Fruit fly (Drosophila melanogaster) whole organism, adult: Measurements from ENCODE around the gene Hsp67Bc.
A peak's percentile ranks its signal among the peaks of the same experiment; 100 is the strongest.

Source experiments
- CG11617 ChIP-seq: fragments of 200-800 bp; sonication (Bioruptor generic); optimal IDR thresholded peaks from 2 replicates; lab custom pipeline; 2017; ENCODE audit warnings: mild to moderate bottlenecking, missing biosample characterization, missing genetic modification reagents, missing genetic modification characterization
- CG12768 ChIP-seq: fragments of 200-800 bp; sonication (Bioruptor generic); optimal IDR thresholded peaks from 2 replicates; lab custom pipeline; 2017; ENCODE audit warnings: missing biosample characterization, missing genetic modification characterization, mild to moderate bottlenecking, moderate library complexity, missing genetic modification reagents
- CG14711 ChIP-seq: fragments of 200-800 bp; sonication (Bioruptor generic); optimal IDR thresholded peaks from 2 replicates; lab custom pipeline; 2018; ENCODE audit warnings: missing biosample characterization, mild to moderate bottlenecking, missing genetic modification characterization, moderate library complexity
- CG1620 ChIP-seq: fragments of 200-800 bp; sonication (Bioruptor generic); optimal IDR thresholded peaks from 2 replicates; lab custom pipeline; 2016; ENCODE audit warnings: missing biosample characterization, missing genetic modification characterization
- CG33017 ChIP-seq: fragments of 200-800 bp; sonication (Bioruptor generic); optimal IDR thresholded peaks from 2 replicates; lab custom pipeline; 2018; ENCODE audit warnings: missing biosample characterization, mild to moderate bottlenecking, missing genetic modification characterization, moderate library complexity
- CG5204 ChIP-seq: fragments of 200-800 bp; sonication (Bioruptor generic); optimal IDR thresholded peaks from 2 replicates; lab custom pipeline; 2016; ENCODE audit warnings: missing biosample characterization, missing genetic modification characterization
- CG7045 ChIP-seq: fragments of 200-800 bp; sonication (Bioruptor generic); optimal IDR thresholded peaks from 2 replicates; lab custom pipeline; 2017; ENCODE audit warnings: missing biosample characterization, mild to moderate bottlenecking, missing genetic modification characterization
- CG7101 ChIP-seq: fragments of 200-800 bp; sonication (Bioruptor generic); optimal IDR thresholded peaks from 2 replicates; lab custom pipeline; 2018; ENCODE audit warnings: missing biosample characterization, mild to moderate bottlenecking, missing genetic modification characterization, moderate library complexity
- Clk ChIP-seq: fragments of 200-800 bp; sonication (Bioruptor generic); optimal IDR thresholded peaks from 2 replicates; lab custom pipeline; 2017; ENCODE audit warnings: missing biosample characterization, missing genetic modification characterization
- Crg-1 ChIP-seq: fragments of 200-800 bp; sonication (Bioruptor generic); optimal IDR thresholded peaks from 2 replicates; lab custom pipeline; 2016; ENCODE audit warnings: missing biosample characterization, missing genetic modification characterization
- Hr96 ChIP-seq: fragments of 200-800 bp; sonication (Bioruptor generic); optimal IDR thresholded peaks from 2 replicates; lab custom pipeline; 2016; ENCODE audit warnings: missing biosample characterization, missing genetic modification characterization
- Mnt ChIP-seq: fragments of 200-800 bp; sonication (Bioruptor generic); optimal IDR thresholded peaks from 2 replicates; lab custom pipeline; 2016; ENCODE audit warnings: missing biosample characterization, mild to moderate bottlenecking, missing genetic modification characterization
- bab1 ChIP-seq: fragments of 200-800 bp; sonication (Bioruptor generic); optimal IDR thresholded peaks from 3 replicates; lab custom pipeline; 2019; ENCODE audit warnings: missing biosample characterization, mild to moderate bottlenecking, missing genetic modification characterization, moderate library complexity
- cic ChIP-seq: fragments of 200-800 bp; sonication (Bioruptor generic); optimal IDR thresholded peaks from 2 replicates; lab custom pipeline; 2017; ENCODE audit warnings: missing biosample characterization, mild to moderate bottlenecking, missing genetic modification characterization, moderate library complexity
- cnc ChIP-seq, 2 experiments: fragments of >200 bp; optimal IDR thresholded peaks; 2 replicates each; lab custom pipeline; 2017
- kay ChIP-seq: fragments of 200-800 bp; sonication (Bioruptor generic); peaks from one replicate; lab custom pipeline; 2016; ENCODE audit warnings: missing biosample characterization, missing genetic modification characterization, borderline replicate concordance
- ovo ChIP-seq: fragments of 200-800 bp; sonication (Bioruptor generic); optimal IDR thresholded peaks from 2 replicates; lab custom pipeline; 2016; ENCODE audit warnings: missing biosample characterization, missing genetic modification characterization
- pad ChIP-seq: fragments of 200-800 bp; sonication (Bioruptor generic); optimal IDR thresholded peaks from 3 replicates; lab custom pipeline; 2017; ENCODE audit warnings: missing biosample characterization, missing genetic modification characterization, mild to moderate bottlenecking, moderate library complexity, missing genetic modification reagents
- tj ChIP-seq: fragments of 200-800 bp; sonication (Bioruptor generic); optimal IDR thresholded peaks from 3 replicates; lab custom pipeline; 2017; ENCODE audit warnings: missing biosample characterization, mild to moderate bottlenecking, missing genetic modification characterization, moderate library complexity
- toe ChIP-seq: fragments of 200-800 bp; sonication (Bioruptor generic); optimal IDR thresholded peaks from 2 replicates; lab custom pipeline; 2016; ENCODE audit warnings: missing biosample characterization, missing genetic modification characterization

The Hsp67Bc gene

dm6 chr3L:9398435-9398981, 26.2 kb upstream of the Hsp67Bc start:
- TF ChIP-seq CG7045 (GFP tag; lab: Kevin White, UChicago) = peak; percentile 45
- TF ChIP-seq CG1620 (GFP tag; lab: Kevin White, UChicago) = no peak
- TF ChIP-seq pad (GFP tag; lab: Kevin White, UChicago) = no peak
- TF ChIP-seq Clk = no peak
- TF ChIP-seq Hr96 (GFP tag; lab: Kevin White, UChicago) = no peak
- TF ChIP-seq CG12768 (GFP tag; lab: Kevin White, UChicago) = no peak
- no peak for TF ChIP-seq CG5204 (GFP tag; lab: Kevin White, UChicago)
- TF ChIP-seq CG33017 (tag; lab: Kevin White, UChicago) = no peak

- no peak for TF ChIP-seq pad (GFP tag; lab: Kevin White, UChicago)
- TF ChIP-seq toe (GFP tag; lab: Kevin White, UChicago) = no peak
- TF ChIP-seq kay (GFP tag; lab: Kevin White, UChicago) = no peak
- TF ChIP-seq cic (GFP tag; lab: Kevin White, UChicago) = no peak
- no peak for TF ChIP-seq bab1 (GFP tag; lab: Kevin White, UChicago)
- TF ChIP-seq Crg-1 (GFP tag; lab: Kevin White, UChicago) = no peak
- no peak for TF ChIP-seq cnc (optimal IDR thresholded peaks at IDR 0.05; lab: Kevin White, UChicago)
- TF ChIP-seq CG7045 (GFP tag; lab: Kevin White, UChicago) = no peak
- no peak for TF ChIP-seq CG11617 (GFP tag; lab: Kevin White, UChicago)
- no peak for TF ChIP-seq Clk
- TF ChIP-seq CG33017 (tag; lab: Kevin White, UChicago) = no peak
- no peak for TF ChIP-seq ovo (GFP tag; lab: Kevin White, UChicago)
- TF ChIP-seq CG7101 (tag; lab: Kevin White, UChicago) = no peak
- TF ChIP-seq Hr96 (GFP tag; lab: Kevin White, UChicago) = no peak
- TF ChIP-seq tj (GFP tag; lab: Kevin White, UChicago) = no peak
- no peak for TF ChIP-seq CG14711 (tag; lab: Kevin White, UChicago)
- TF ChIP-seq CG12768 (GFP tag; lab: Kevin White, UChicago) = no peak
- TF ChIP-seq Mnt (GFP tag; lab: Kevin White, UChicago) = no peak
Measured at dm6 chr3L:9398028-9398427, 25.7 kb upstream of the Hsp67Bc start.

DNA sequence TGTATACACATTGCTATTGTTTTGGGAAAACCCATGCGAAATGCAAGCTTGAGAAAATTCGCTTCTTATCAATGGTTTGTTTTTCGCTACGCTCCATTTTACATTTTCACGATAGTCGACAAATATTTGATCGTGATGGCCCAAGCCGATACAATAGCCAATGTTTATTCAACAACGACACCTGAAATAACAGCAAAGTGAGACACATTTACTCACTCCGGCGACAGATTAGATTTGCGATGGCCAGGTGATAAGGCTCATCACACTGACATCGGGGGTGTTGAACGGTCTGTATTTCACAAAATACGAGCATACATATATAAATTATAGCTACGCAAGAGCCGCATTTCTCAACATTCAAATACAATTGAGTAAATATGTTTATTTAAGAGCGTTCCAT, 24.9 kb upstream of the Hsp67Bc start:
- TF ChIP-seq CG11617 (GFP tag; lab: Kevin White, UChicago) (peak; percentile 72), CG12768 (GFP tag; lab: Kevin White, UChicago) (peak; percentile 94), Hr96 (GFP tag; lab: Kevin White, UChicago) (no peak), Crg-1 (GFP tag; lab: Kevin White, UChicago) (peak; percentile 86), CG7045 (GFP tag; lab: Kevin White, UChicago) (peak; percentile 92), kay (GFP tag; lab: Kevin White, UChicago) (peak; percentile 92), ovo (GFP tag; lab: Kevin White, UChicago) (peak; percentile 93), bab1 (GFP tag; lab: Kevin White, UChicago) (peak; percentile 57), CG1620 (GFP tag; lab: Kevin White, UChicago) (peak; percentile 69), Mnt (GFP tag; lab: Kevin White, UChicago) (peak; percentile 77), CG14711 (tag; lab: Kevin White, UChicago) (peak; percentile 68), tj (GFP tag; lab: Kevin White, UChicago) (no peak), toe (GFP tag; lab: Kevin White, UChicago) (peak; percentile 36), CG33017 (tag; lab: Kevin White, UChicago) (peak; percentile 76), CG7101 (tag; lab: Kevin White, UChicago) (peak; percentile 88), Clk (peak; percentile 72), cnc (optimal IDR thresholded peaks at IDR 0.05; lab: Kevin White, UChicago) (no peak), pad (GFP tag; lab: Kevin White, UChicago) (peak; percentile 74), cic (GFP tag; lab: Kevin White, UChicago) (peak; percentile 92), CG5204 (GFP tag; lab: Kevin White, UChicago) (no peak)

dm6 chr3L:9396704-9397103, 24.4 kb upstream of the Hsp67Bc start:
- TF ChIP-seq ovo (GFP tag; lab: Kevin White, UChicago) (no peak), CG1620 (GFP tag; lab: Kevin White, UChicago) (no peak), CG33017 (tag; lab: Kevin White, UChicago) (no peak), tj (GFP tag; lab: Kevin White, UChicago) (peak; percentile 37), CG12768 (GFP tag; lab: Kevin White, UChicago) (no peak), Hr96 (GFP tag; lab: Kevin White, UChicago) (no peak)

dm6 chr3L:9396038-9396437, 23.7 kb upstream of the Hsp67Bc start:
- TF ChIP-seq Crg-1 (GFP tag; lab: Kevin White, UChicago) (no peak), CG1620 (GFP tag; lab: Kevin White, UChicago) (no peak), CG14711 (tag; lab: Kevin White, UChicago) (no peak), CG11617 (GFP tag; lab: Kevin White, UChicago) (no peak), pad (GFP tag; lab: Kevin White, UChicago) (peak; percentile 36), CG7045 (GFP tag; lab: Kevin White, UChicago) (peak; percentile 9), cic (GFP tag; lab: Kevin White, UChicago) (peak; percentile 76), kay (GFP tag; lab: Kevin White, UChicago) (peak; percentile 95), tj (GFP tag; lab: Kevin White, UChicago) (peak; percentile 91), CG7101 (tag; lab: Kevin White, UChicago) (no peak), Hr96 (GFP tag; lab: Kevin White, UChicago) (no peak), toe (GFP tag; lab: Kevin White, UChicago) (no peak), ovo (GFP tag; lab: Kevin White, UChicago) (peak; percentile 94), Clk (no peak), cnc (optimal IDR thresholded peaks at IDR 0.05; lab: Kevin White, UChicago) (no peak), CG12768 (GFP tag; lab: Kevin White, UChicago) (peak; percentile 49), CG33017 (tag; lab: Kevin White, UChicago) (no peak), bab1 (GFP tag; lab: Kevin White, UChicago) (no peak), Mnt (GFP tag; lab: Kevin White, UChicago) (no peak), CG5204 (GFP tag; lab: Kevin White, UChicago) (no peak)
